Fruit fly (Drosophila melanogaster) whole organism, embryonic: ENCODE data around the gene Epp.

ENCODE experiments used
- Atf6 ChIP-seq: fragments of 200-800 bp; sonication (Bioruptor generic); IDR thresholded peaks from 2 replicates; pipeline ENCODE4 v1.3.6; 2022; ENCODE audit warnings: missing biosample characterization, missing genetic modification characterization
- Bgb ChIP-seq: fragments of 200-800 bp; sonication (Bioruptor generic); IDR thresholded peaks from 2 replicates; pipeline ENCODE4 v1.3.6; 2022; ENCODE audit warnings: missing biosample characterization, missing genetic modification characterization; ENCODE audit not compliant: partially characterized antibody
- CG10366 ChIP-seq: fragments of 200-800 bp; sonication (Bioruptor generic); IDR thresholded peaks from 2 replicates; pipeline ENCODE4 v1.3.6; 2022; ENCODE audit warnings: missing biosample characterization, missing genetic modification characterization
- CG10979 ChIP-seq: fragments of 200-800 bp; sonication (Bioruptor generic); optimal IDR thresholded peaks from 2 replicates; lab custom pipeline; 2018; ENCODE audit warnings: missing biosample characterization, mild to moderate bottlenecking, missing genetic modification characterization, moderate library complexity
- CG11456 ChIP-seq: fragments of 200-800 bp; sonication (Bioruptor generic); IDR thresholded peaks from 3 replicates; pipeline ENCODE4 v1.3.6; 2022; ENCODE audit warnings: missing biosample characterization, missing genetic modification characterization
- CG12659 ChIP-seq: fragments of 200-800 bp; sonication (Bioruptor generic); optimal IDR thresholded peaks from 3 replicates; lab custom pipeline; 2017; ENCODE audit warnings: mild to moderate bottlenecking, missing biosample characterization, missing genetic modification reagents, missing genetic modification characterization
- CG1603 ChIP-seq: fragments of 200-800 bp; sonication (Bioruptor generic); optimal IDR thresholded peaks from 2 replicates; lab custom pipeline; 2019; ENCODE audit warnings: missing biosample characterization, mild to moderate bottlenecking, missing genetic modification characterization, moderate library complexity
- CG17912 ChIP-seq: fragments of 200-800 bp; sonication (Bioruptor generic); optimal IDR thresholded peaks from 2 replicates; lab custom pipeline; 2018; ENCODE audit warnings: missing biosample characterization, mild to moderate bottlenecking, missing genetic modification characterization
- CG2199 ChIP-seq: fragments of 200-800 bp; sonication (Bioruptor generic); IDR thresholded peaks from 3 replicates; pipeline ENCODE4 v1.3.6; 2022; ENCODE audit warnings: missing biosample characterization, missing genetic modification characterization
- CG2678 ChIP-seq: fragments of 200-800 bp; sonication (Bioruptor generic); optimal IDR thresholded peaks from 3 replicates; lab custom pipeline; 2019; ENCODE audit warnings: missing biosample characterization, mild to moderate bottlenecking, missing genetic modification characterization, moderate library complexity
- CG2712 ChIP-seq: fragments of 200-800 bp; optimal IDR thresholded peaks from 3 replicates; lab custom pipeline; 2019; ENCODE audit warnings: missing biosample characterization, mild to moderate bottlenecking, missing genetic modification characterization, moderate library complexity
- CG30020 ChIP-seq: fragments of 200-800 bp; optimal IDR thresholded peaks from 2 replicates; lab custom pipeline; 2019; ENCODE audit warnings: missing biosample characterization, mild to moderate bottlenecking, missing genetic modification characterization, moderate library complexity
- CG3163 ChIP-seq: fragments of 200-800 bp; sonication (Bioruptor generic); optimal IDR thresholded peaks from 3 replicates; lab custom pipeline; 2016; ENCODE audit warnings: missing biosample characterization, missing genetic modification characterization
- CG32772 ChIP-seq: fragments of 200-800 bp; sonication (Bioruptor generic); IDR thresholded peaks from 2 replicates; pipeline ENCODE4 v1.3.6; 2022; ENCODE audit warnings: missing biosample characterization, missing genetic modification characterization
- CG4424 ChIP-seq: fragments of 200-800 bp; sonication (Bioruptor generic); optimal IDR thresholded peaks from 3 replicates; lab custom pipeline; 2016; ENCODE audit warnings: missing biosample characterization, missing genetic modification characterization
- CG8478 ChIP-seq: fragments of >200 bp; optimal IDR thresholded peaks from 2 replicates; lab custom pipeline; 2018
- CTCF ChIP-seq: fragments of 200-800 bp; sonication (Bioruptor generic); optimal IDR thresholded peaks from 2 replicates; lab custom pipeline; 2017; ENCODE audit warnings: missing biosample characterization, mild to moderate bottlenecking, missing genetic modification characterization, moderate library complexity
- Chrac-16 ChIP-seq: fragments of 200-800 bp; sonication (Bioruptor generic); optimal IDR thresholded peaks from 3 replicates; lab custom pipeline; 2016; ENCODE audit warnings: missing biosample characterization, missing genetic modification characterization
- Drgx ChIP-seq: fragments of 200-800 bp; sonication (Bioruptor generic); IDR thresholded peaks from 2 replicates; pipeline ENCODE4 v1.3.6; 2022; ENCODE audit warnings: missing biosample characterization, missing genetic modification characterization
- Hr51 ChIP-seq, 2 experiments: fragments of 200-800 bp; sonication (Bioruptor generic); optimal IDR thresholded peaks; 2 replicates in 1 of 2; 3 replicates in 1 of 2; lab custom pipeline; 2016 to 2018; ENCODE audit warnings: missing biosample characterization in 2 of 2, missing genetic modification characterization in 2 of 2, mild to moderate bottlenecking in 1 of 2, moderate library complexity in 1 of 2
- MBD-R2 ChIP-seq: fragments of 200-800 bp; sonication (Bioruptor generic); IDR thresholded peaks from 2 replicates; pipeline ENCODE4 v1.3.6; 2022; ENCODE audit warnings: missing biosample characterization, missing genetic modification characterization
- Oli ChIP-seq: fragments of 200-800 bp; sonication (Bioruptor generic); optimal IDR thresholded peaks from 2 replicates; lab custom pipeline; 2018; ENCODE audit warnings: missing biosample characterization, mild to moderate bottlenecking, missing genetic modification characterization, moderate library complexity
- Opbp ChIP-seq: fragments of 200-800 bp; sonication (Bioruptor generic); IDR thresholded peaks from 3 replicates; pipeline ENCODE4 v1.3.6; 2022; ENCODE audit warnings: missing biosample characterization, missing genetic modification characterization; ENCODE audit not compliant: partially characterized antibody
- Optix ChIP-seq: fragments of 200-800 bp; sonication (Bioruptor generic); IDR thresholded peaks from 3 replicates; pipeline ENCODE4 v1.3.6; 2022; ENCODE audit warnings: missing biosample characterization, missing genetic modification characterization
- Sox100B ChIP-seq: fragments of 200-800 bp; sonication (Bioruptor generic); optimal IDR thresholded peaks from 3 replicates; lab custom pipeline; 2018; ENCODE audit warnings: missing biosample characterization, mild to moderate bottlenecking, missing genetic modification characterization
- Sox102F ChIP-seq: fragments of 200-800 bp; sonication (Bioruptor generic); optimal IDR thresholded peaks from 2 replicates; lab custom pipeline; 2018; ENCODE audit warnings: missing biosample characterization, mild to moderate bottlenecking, missing genetic modification characterization, moderate library complexity
- Sry-β ChIP-seq: fragments of 200-800 bp; sonication (Bioruptor generic); optimal IDR thresholded peaks from 2 replicates; lab custom pipeline; 2018; ENCODE audit warnings: missing biosample characterization, mild to moderate bottlenecking, missing genetic modification characterization, moderate library complexity
- Sry-δ ChIP-seq: fragments of 200-800 bp; sonication (Bioruptor generic); optimal IDR thresholded peaks from 2 replicates; lab custom pipeline; 2016; ENCODE audit warnings: missing biosample characterization, missing genetic modification characterization
- Trl ChIP-seq, 3 experiments: fragments of >200 bp in 2 of 3; fragments of 200-800 bp in 1 of 3; sonication (Bioruptor generic) in 1 of 3; optimal IDR thresholded peaks; 2 replicates in 1 of 3; 3 replicates in 2 of 3; lab custom pipeline; 2016 to 2017; ENCODE audit warnings: missing biosample characterization in 1 of 3, missing genetic modification characterization in 1 of 3
- al ChIP-seq: fragments of 200-800 bp; sonication (Bioruptor generic); IDR thresholded peaks from 2 replicates; pipeline ENCODE4 v1.3.6; 2022; ENCODE audit warnings: missing biosample characterization, missing genetic modification characterization
- ci ChIP-seq: fragments of 200-800 bp; sonication (Bioruptor generic); IDR thresholded peaks from 3 replicates; pipeline ENCODE4 v1.3.6; 2022; ENCODE audit warnings: missing biosample characterization, missing genetic modification characterization
- h ChIP-seq: fragments of >200 bp; optimal IDR thresholded peaks from 2 replicates; lab custom pipeline; 2017
- ken ChIP-seq: fragments of 200-800 bp; sonication (Bioruptor generic); IDR thresholded peaks from 3 replicates; pipeline ENCODE4 v1.3.6; 2022; ENCODE audit warnings: missing biosample characterization, missing genetic modification characterization
- klu ChIP-seq: fragments of 200-800 bp; sonication (Bioruptor generic); IDR thresholded peaks from 2 replicates; pipeline ENCODE4 v1.3.6; 2022; ENCODE audit warnings: missing biosample characterization, missing genetic modification characterization
- kni ChIP-seq: fragments of 200-800 bp; sonication (Bioruptor generic); optimal IDR thresholded peaks from 3 replicates; lab custom pipeline; 2017; ENCODE audit warnings: mild to moderate bottlenecking, missing biosample characterization, missing genetic modification reagents, missing genetic modification characterization
- lov ChIP-seq, 2 experiments: fragments of 200-800 bp in 1 of 2; fragments of >200 bp in 1 of 2; sonication (Bioruptor generic) in 1 of 2; IDR thresholded peaks in 1 of 2; optimal IDR thresholded peaks in 1 of 2; 2 replicates in 1 of 2; 3 replicates in 1 of 2; pipeline versions ENCODE4 v1.3.6 to Lab custom; 2017 to 2022; ENCODE audit warnings: missing biosample characterization in 1 of 2, missing genetic modification characterization in 1 of 2
- maf-S ChIP-seq: fragments of 200-800 bp; sonication (Bioruptor generic); optimal IDR thresholded peaks from 2 replicates; lab custom pipeline; 2016; ENCODE audit warnings: missing biosample characterization, missing genetic modification characterization
- nau ChIP-seq: fragments of 200-800 bp; sonication (Bioruptor generic); optimal IDR thresholded peaks from 3 replicates; lab custom pipeline; 2017; ENCODE audit warnings: missing biosample characterization, mild to moderate bottlenecking, missing genetic modification characterization, missing genetic modification reagents
- oc ChIP-seq: fragments of 200-800 bp; sonication (Bioruptor generic); optimal IDR thresholded peaks from 2 replicates; lab custom pipeline; 2018; ENCODE audit warnings: missing biosample characterization, mild to moderate bottlenecking, missing genetic modification characterization, moderate library complexity
- pan ChIP-seq, 4 experiments: fragments of >200 bp in 3 of 4; fragments of 200-800 bp in 1 of 4; sonication (Bioruptor generic) in 1 of 4; optimal IDR thresholded peaks in 3 of 4; IDR thresholded peaks in 1 of 4; 2 replicates each; pipeline versions ENCODE4 v1.3.6 to Lab custom; 2017 to 2022; ENCODE audit warnings: missing biosample characterization in 2 of 4, missing genetic modification characterization in 2 of 4, mixed read lengths in 1 of 4
- peb ChIP-seq: fragments of 200-800 bp; sonication (Bioruptor generic); IDR thresholded peaks from 2 replicates; pipeline ENCODE4 v1.3.6; 2022; ENCODE audit warnings: missing biosample characterization, missing genetic modification characterization
- ranshi ChIP-seq: fragments of 200-800 bp; sonication (Bioruptor generic); IDR thresholded peaks from 2 replicates; pipeline ENCODE4 v1.3.6; 2022; ENCODE audit warnings: missing biosample characterization, missing genetic modification characterization
- row ChIP-seq: fragments of 200-800 bp; sonication (Bioruptor generic); IDR thresholded peaks from 3 replicates; pipeline ENCODE4 v1.3.6; 2022; ENCODE audit warnings: missing biosample characterization, missing genetic modification characterization
- sens-2 ChIP-seq: fragments of 200-800 bp; sonication (Bioruptor generic); IDR thresholded peaks from 2 replicates; pipeline ENCODE4 v1.3.6; 2022; ENCODE audit warnings: missing biosample characterization, missing genetic modification characterization
- sna ChIP-seq: fragments of 200-800 bp; sonication (Bioruptor generic); IDR thresholded peaks from 2 replicates; pipeline ENCODE4 v1.3.6; 2022; ENCODE audit warnings: missing biosample characterization, missing genetic modification characterization; ENCODE audit not compliant: partially characterized antibody
- vnd ChIP-seq: fragments of 200-800 bp; sonication (Bioruptor generic); IDR thresholded peaks from 3 replicates; pipeline ENCODE4 v1.3.6; 2022; ENCODE audit warnings: missing biosample characterization, missing genetic modification characterization; ENCODE audit not compliant: partially characterized antibody
- wdn ChIP-seq: fragments of 200-800 bp; sonication (Bioruptor generic); IDR thresholded peaks from 2 replicates; pipeline ENCODE4 v1.3.6; 2022; ENCODE audit warnings: missing biosample characterization, missing genetic modification characterization

Gene Epp

dm6 chr3R:24006449-24007159 is 13.9 kb upstream of the Epp start:
- TF ChIP-seq ranshi (GFP tag; lab: Robert Waterston, UW): 0 out of 2 replicates have a peak, but pooled peaks have one; percentile 4
- no peak for TF ChIP-seq CG10366 (GFP tag; lab: Robert Waterston, UW)
- peak; percentile 10 for TF ChIP-seq Chrac-16 (GFP tag; lab: Kevin White, UChicago)
- TF ChIP-seq CG8478 (lab: Kevin White, UChicago): no peak
- 0 out of 2 replicates have a peak, but pooled peaks have one; percentile 7 for TF ChIP-seq peb (GFP tag; lab: Robert Waterston, UW)
- peak; percentile 32 for TF ChIP-seq kni
- TF ChIP-seq al (GFP tag; lab: Robert Waterston, UW): peak; percentile 29; the same call in 1 of the 2 replicates
- no peak for TF ChIP-seq oc (tag; lab: Kevin White, UChicago)
- 0 out of 3 replicates have a peak, but pooled peaks have one; percentile 16 for TF ChIP-seq Opbp (GFP tag; lab: Robert Waterston, UW)
- no peak for TF ChIP-seq CG30020 (tag; lab: Kevin White, UChicago)
- TF ChIP-seq CG3163: peak; percentile 10
- TF ChIP-seq Sry-δ: no peak
- TF ChIP-seq Sry-β (GFP tag; lab: Kevin White, UChicago): peak; percentile 96
- peak; percentile 7 for TF ChIP-seq Oli (tag; lab: Kevin White, UChicago)
- TF ChIP-seq CG2199 (GFP tag; lab: Robert Waterston, UW): peak; percentile 62; the same call in 1 of the 3 replicates
- 0 out of 2 replicates have a peak, but pooled peaks have one; percentile 29 for TF ChIP-seq Atf6 (GFP tag; lab: Robert Waterston, UW)
- TF ChIP-seq CG12659: peak; percentile 26
- peak; percentile 6 for TF ChIP-seq CG4424
- no peak for TF ChIP-seq h
- TF ChIP-seq Sox100B (GFP tag; lab: Kevin White, UChicago): peak; percentile 7
- TF ChIP-seq nau (GFP tag; lab: Kevin White, UChicago): peak; percentile 1
- no peak for TF ChIP-seq pan (optimal IDR thresholded peaks at IDR 0.05; lab: Kevin White, UChicago)
- peak in 1 of 2 experiments; percentile 19 for TF ChIP-seq pan (GFP tag; optimal IDR thresholded peaks at IDR 0.05 in 1 of 2, IDR thresholded peaks at IDR 0.05 in 1 of 2)
- 0 out of 2 replicates have a peak, but pooled peaks have one; percentile 42 for TF ChIP-seq Drgx
- TF ChIP-seq vnd (GFP tag; lab: Robert Waterston, UW): 0 out of 3 replicates have a peak, but pooled peaks have one; percentile 26
- TF ChIP-seq Hr51 (GFP tag; optimal IDR thresholded peaks at IDR 0.05; lab: Kevin White, UChicago): peak in 1 of 2 experiments; percentile 11
- no peak for TF ChIP-seq MBD-R2 (GFP tag; lab: Robert Waterston, UW)
- TF ChIP-seq Sox102F: peak; percentile 8
- TF ChIP-seq CG2678 (tag; lab: Kevin White, UChicago): peak; percentile 45
- TF ChIP-seq row: peak; percentile 94
- TF ChIP-seq lov (optimal IDR thresholded peaks at IDR 0.05; lab: Kevin White, UChicago): no peak
- TF ChIP-seq lov (GFP tag; IDR thresholded peaks at IDR 0.05; lab: Robert Waterston, UW): no peak
- no peak for TF ChIP-seq CTCF (GFP tag; lab: Kevin White, UChicago)
- no peak for TF ChIP-seq CG2712 (tag; lab: Kevin White, UChicago)
- TF ChIP-seq CG11456 (GFP tag; lab: Robert Waterston, UW): 0 out of 3 replicates have a peak, but pooled peaks have one; percentile 11
- TF ChIP-seq Optix: 0 out of 3 replicates have a peak, but pooled peaks have one; percentile 20
- TF ChIP-seq CG32772 (GFP tag; lab: Robert Waterston, UW): 0 out of 2 replicates have a peak, but pooled peaks have one; percentile 29
- TF ChIP-seq Bgb (GFP tag; lab: Robert Waterston, UW): peak; percentile 48; the same call in 1 of the 2 replicates
- TF ChIP-seq wdn (GFP tag; lab: Robert Waterston, UW): peak; percentile 47; the same call in 1 of the 2 replicates
- TF ChIP-seq ci: peak; percentile 45; the same call in 2 of the 3 replicates
- TF ChIP-seq klu: peak; percentile 25; the same call in 1 of the 2 replicates
- peak; percentile 5 for TF ChIP-seq CG1603 (tag; lab: Kevin White, UChicago)
- peak; percentile 33; the same call in 1 of the 2 replicates for TF ChIP-seq sens-2 (GFP tag; lab: Robert Waterston, UW)
- TF ChIP-seq CG17912 (GFP tag; lab: Kevin White, UChicago): no peak
- peak; percentile 48; the same call in 1 of the 3 replicates for TF ChIP-seq ken (GFP tag; lab: Robert Waterston, UW)
- TF ChIP-seq maf-S (GFP tag; lab: Kevin White, UChicago): no peak
- peak; percentile 8 for TF ChIP-seq CG10979 (tag; lab: Kevin White, UChicago)
- peak; percentile 63 to 79 for TF ChIP-seq Trl (optimal IDR thresholded peaks at IDR 0.05; lab: Kevin White, UChicago)
- no peak for TF ChIP-seq Trl (GFP tag; optimal IDR thresholded peaks at IDR 0.05; lab: Kevin White, UChicago)
- TF ChIP-seq sna (GFP tag; lab: Robert Waterston, UW): no peak
